Worm (Caenorhabditis elegans) whole organism, midembryonic: Measurements from ENCODE around the gene C44B11.6.

Source experiments
- flt-1 ChIP-seq: fragments of 200-800 bp; sonication (Bioruptor generic); IDR thresholded peaks from 2 replicates; pipeline ENCODE4 v1.3.6; 2022; ENCODE audit warnings: missing genetic modification characterization, missing compliant biosample characterization
- klf-2 ChIP-seq: fragments of 200-800 bp; sonication (Bioruptor generic); conservative IDR thresholded peaks from 2 replicates; pipeline ENCODE4 v1.3.6; 2022; ENCODE audit warnings: missing genetic modification reagents, missing genetic modification characterization, missing compliant biosample characterization
- med-1 ChIP-seq: sonication (generic microtip); optimal IDR thresholded peaks from 2 replicates; lab custom pipeline; 2017; ENCODE audit warnings: missing genetic modification characterization, mild to moderate bottlenecking, missing compliant biosample characterization, antibody characterized with exemption, missing genetic modification reagents; ENCODE audit not compliant: insufficient read depth
- tab-1 ChIP-seq: fragments of 200-800 bp; sonication (Bioruptor generic); IDR thresholded peaks from 2 replicates; pipeline ENCODE4 v1.3.6; 2022; ENCODE audit warnings: missing genetic modification characterization, missing compliant biosample characterization
- ztf-23 ChIP-seq: fragments of 200-800 bp; sonication (Bioruptor generic); IDR thresholded peaks from 2 replicates; pipeline ENCODE4 v1.3.6; 2022; ENCODE audit warnings: missing genetic modification reagents, missing genetic modification characterization, missing compliant biosample characterization

ce11 chrIII:3136325-3137001 is 16.5 kb upstream of the C44B11.6 start:
- TF ChIP-seq tab-1 (GFP tag; lab: Robert Waterston, UW): no peak
- TF ChIP-seq ztf-23 (GFP tag; lab: Robert Waterston, UW): no peak
- no peak for TF ChIP-seq klf-2
- no peak for TF ChIP-seq flt-1 (GFP tag; lab: Robert Waterston, UW)
- no peak for TF ChIP-seq med-1 (GFP tag; lab: Kevin White, UChicago)
